Worm (Caenorhabditis elegans) whole organism, young adult: ENCODE data around the gene F28C6.8.
A peak's percentile ranks its signal among the peaks of the same experiment; 100 is the strongest.

Source experiments
- C17E4.6 ChIP-seq: fragments of 200-800 bp; sonication (Bioruptor generic); IDR thresholded peaks from 2 replicates; pipeline ENCODE4 v1.3.6; 2022; ENCODE audit warnings: missing genetic modification reagents, missing genetic modification characterization, missing compliant biosample characterization
- F37B4.10 ChIP-seq: fragments of 200-800 bp; sonication (Bioruptor generic); IDR thresholded peaks from 2 replicates; pipeline ENCODE4 v1.3.6; 2022; ENCODE audit warnings: missing genetic modification characterization, missing compliant biosample characterization
- F39B2.1 ChIP-seq: fragments of 200-800 bp; sonication (Bioruptor generic); IDR thresholded peaks from 2 replicates; pipeline ENCODE4 v1.3.6; 2022; ENCODE audit warnings: missing genetic modification reagents, missing genetic modification characterization, missing compliant biosample characterization
- F49E8.2 ChIP-seq: sonication (generic microtip); optimal IDR thresholded peaks from 3 replicates; lab custom pipeline; 2017; ENCODE audit warnings: missing genetic modification characterization, mild to moderate bottlenecking, missing compliant biosample characterization, antibody characterized with exemption, moderate library complexity; ENCODE audit not compliant: insufficient read depth
- T07F8.4 ChIP-seq: sonication (generic microtip); optimal IDR thresholded peaks from 2 replicates; lab custom pipeline; 2016; ENCODE audit warnings: mild to moderate bottlenecking, missing genetic modification characterization, moderate library complexity, missing compliant biosample characterization
- Y79H2A.3 ChIP-seq: fragments of 200-800 bp; sonication (Bioruptor generic); conservative IDR thresholded peaks from 2 replicates; pipeline ENCODE4 v1.3.6; 2022; ENCODE audit warnings: missing genetic modification reagents, missing genetic modification characterization, missing compliant biosample characterization
- Y95B8A.8 ChIP-seq: fragments of 200-800 bp; sonication (Bioruptor generic); IDR thresholded peaks from 2 replicates; pipeline ENCODE4 v1.3.6; 2022; ENCODE audit warnings: missing genetic modification reagents, missing genetic modification characterization, missing compliant biosample characterization
- ZK185.1 ChIP-seq: sonication (generic microtip); optimal IDR thresholded peaks from 2 replicates; lab custom pipeline; 2016; ENCODE audit warnings: mild to moderate bottlenecking, missing genetic modification characterization, missing compliant biosample characterization; ENCODE audit not compliant: poor library complexity, severe bottlenecking
- atf-7 ChIP-seq: sonication (generic microtip); optimal IDR thresholded peaks from 2 replicates; lab custom pipeline; 2017; ENCODE audit warnings: mild to moderate bottlenecking, missing genetic modification characterization, missing compliant biosample characterization
- athp-1 ChIP-seq: sonication (generic microtip); optimal IDR thresholded peaks from 2 replicates; lab custom pipeline; 2017; ENCODE audit warnings: mild to moderate bottlenecking, missing genetic modification characterization, missing compliant biosample characterization
- attf-3 ChIP-seq: fragments of 200-800 bp; sonication (Bioruptor generic); conservative IDR thresholded peaks from 2 replicates; pipeline ENCODE4 v1.3.6; 2022; ENCODE audit warnings: missing genetic modification reagents, missing genetic modification characterization, missing compliant biosample characterization
- bed-1 ChIP-seq: fragments of 200-800 bp; sonication (Bioruptor generic); IDR thresholded peaks from 2 replicates; pipeline ENCODE4 v1.3.6; 2022; ENCODE audit warnings: missing genetic modification reagents, missing genetic modification characterization, missing compliant biosample characterization
- ceh-27 ChIP-seq: fragments of 200-800 bp; sonication (Bioruptor generic); optimal IDR thresholded peaks from 2 replicates; lab custom pipeline; 2018; ENCODE audit warnings: mild to moderate bottlenecking, missing genetic modification characterization, moderate library complexity, missing compliant biosample characterization
- ceh-40 ChIP-seq: fragments of 200-800 bp; sonication (Bioruptor generic); IDR thresholded peaks from 2 replicates; pipeline ENCODE4 v1.3.6; 2022; ENCODE audit warnings: missing genetic modification characterization, missing compliant biosample characterization
- die-1 ChIP-seq: sonication (generic microtip); optimal IDR thresholded peaks from 2 replicates; lab custom pipeline; 2016; ENCODE audit warnings: missing genotype, mild to moderate bottlenecking, missing genetic modification characterization, missing compliant biosample characterization
- dox-1 ChIP-seq: fragments of 200-800 bp; sonication (Bioruptor generic); IDR thresholded peaks from 2 replicates; pipeline ENCODE4 v1.3.6; 2022; ENCODE audit warnings: missing genetic modification reagents, missing genetic modification characterization, missing compliant biosample characterization
- dpl-1 ChIP-seq: fragments of 150-350 bp; optimal IDR thresholded peaks from 2 replicates; lab custom pipeline; 2014; ENCODE audit warnings: missing biosample characterization, missing genetic modification reagents, missing genetic modification characterization
- efl-1 ChIP-seq: fragments of 150-350 bp; optimal IDR thresholded peaks from 2 replicates; lab custom pipeline; 2014; ENCODE audit warnings: missing biosample characterization, missing genetic modification reagents, missing genetic modification characterization
- egrh-3 ChIP-seq: fragments of 200-800 bp; sonication (Bioruptor generic); IDR thresholded peaks from 2 replicates; pipeline ENCODE4 v1.3.6; 2022; ENCODE audit warnings: missing genetic modification reagents, missing genetic modification characterization, missing compliant biosample characterization
- ekl-4 ChIP-seq: fragments of 200-800 bp; sonication (Bioruptor generic); IDR thresholded peaks from 2 replicates; pipeline ENCODE4 v1.3.6; 2022; ENCODE audit warnings: missing genetic modification reagents, missing genetic modification characterization, missing compliant biosample characterization
- gei-17 ChIP-seq: fragments of 200-800 bp; sonication (Bioruptor generic); optimal IDR thresholded peaks from 2 replicates; lab custom pipeline; 2018; ENCODE audit warnings: mild to moderate bottlenecking, missing genetic modification characterization, missing compliant biosample characterization
- him-1 ChIP-seq: sonication (generic microtip); optimal IDR thresholded peaks from 2 replicates; lab custom pipeline; 2016; ENCODE audit warnings: missing genotype, missing genetic modification reagents, missing genetic modification characterization, missing compliant biosample characterization
- hsf-1 ChIP-seq: fragments of 200-800 bp; sonication (Bioruptor generic); IDR thresholded peaks from 2 replicates; pipeline ENCODE4 v1.3.6; 2022; ENCODE audit warnings: missing genetic modification reagents, missing genetic modification characterization, missing compliant biosample characterization
- lir-1 ChIP-seq: fragments of 200-800 bp; sonication (Bioruptor generic); conservative IDR thresholded peaks from 2 replicates; pipeline ENCODE4 v1.3.6; 2022; ENCODE audit warnings: missing genetic modification reagents, missing genetic modification characterization, missing compliant biosample characterization
- lsl-1 ChIP-seq: fragments of 200-800 bp; sonication (Bioruptor generic); optimal IDR thresholded peaks from 2 replicates; lab custom pipeline; 2018; ENCODE audit warnings: mild to moderate bottlenecking, missing genetic modification characterization, moderate library complexity, missing compliant biosample characterization
- madf-10 ChIP-seq: sonication (generic microtip); optimal IDR thresholded peaks from 2 replicates; lab custom pipeline; 2016; ENCODE audit warnings: mild to moderate bottlenecking, missing genetic modification characterization, missing compliant biosample characterization
- madf-6 ChIP-seq: fragments of 200-800 bp; sonication (Bioruptor generic); IDR thresholded peaks from 2 replicates; pipeline ENCODE4 v1.3.6; 2022; ENCODE audit warnings: missing genetic modification reagents, missing genetic modification characterization, missing compliant biosample characterization
- mcd-1 ChIP-seq: fragments of 200-800 bp; sonication (Bioruptor generic); IDR thresholded peaks from 2 replicates; pipeline ENCODE4 v1.3.6; 2022; ENCODE audit warnings: missing genetic modification reagents, missing genetic modification characterization, missing compliant biosample characterization
- mel-28 ChIP-seq: sonication (generic microtip); optimal IDR thresholded peaks from 2 replicates; lab custom pipeline; 2016; ENCODE audit warnings: borderline replicate concordance, mild to moderate bottlenecking, missing genetic modification characterization, missing compliant biosample characterization
- nfya-2 ChIP-seq: fragments of 200-800 bp; sonication (Bioruptor generic); IDR thresholded peaks from 2 replicates; pipeline ENCODE4 v1.3.6; 2022; ENCODE audit warnings: missing genetic modification reagents, missing genetic modification characterization, missing compliant biosample characterization
- nfyb-1 ChIP-seq: fragments of 200-800 bp; sonication (Bioruptor generic); IDR thresholded peaks from 2 replicates; pipeline ENCODE4 v1.3.6; 2022; ENCODE audit warnings: missing genetic modification reagents, missing genetic modification characterization, missing compliant biosample characterization
- nhr-80 ChIP-seq: sonication (generic microtip); optimal IDR thresholded peaks from 2 replicates; lab custom pipeline; 2016; ENCODE audit warnings: missing genetic modification characterization, missing compliant biosample characterization
- repo-1 ChIP-seq: sonication (generic microtip); optimal IDR thresholded peaks from 2 replicates; lab custom pipeline; 2017; ENCODE audit warnings: mild to moderate bottlenecking, missing genetic modification characterization, missing compliant biosample characterization
- sea-2 ChIP-seq: fragments of 200-800 bp; sonication (Bioruptor generic); IDR thresholded peaks from 2 replicates; pipeline ENCODE4 v1.3.6; 2022; ENCODE audit warnings: missing genetic modification characterization, missing compliant biosample characterization
- snpc-1.1 ChIP-seq: sonication (generic microtip); optimal IDR thresholded peaks from 2 replicates; lab custom pipeline; 2017; ENCODE audit warnings: missing genetic modification characterization, mild to moderate bottlenecking, missing compliant biosample characterization, antibody characterized with exemption, moderate library complexity, missing genotype, missing genetic modification reagents; ENCODE audit not compliant: insufficient read depth
- snpc-1.3 ChIP-seq: sonication (generic microtip); optimal IDR thresholded peaks from 2 replicates; lab custom pipeline; 2017; ENCODE audit warnings: missing genetic modification characterization, mild to moderate bottlenecking, missing compliant biosample characterization, antibody characterized with exemption, moderate library complexity, missing genotype, missing genetic modification reagents; ENCODE audit not compliant: insufficient read depth
- snpc-3.4 ChIP-seq: sonication (generic microtip); optimal IDR thresholded peaks from 2 replicates; lab custom pipeline; 2017; ENCODE audit warnings: missing genetic modification characterization, mild to moderate bottlenecking, missing compliant biosample characterization, antibody characterized with exemption, moderate library complexity, missing genotype, missing genetic modification reagents
- snpc-4 ChIP-seq, 5 experiments: fragments of 150-350 bp in 1 of 5; sonication (generic microtip) in 4 of 5; optimal IDR thresholded peaks; 2 replicates each; lab custom pipeline; 2014 to 2018; ENCODE audit warnings: missing genetic modification characterization in 5 of 5, missing biosample characterization in 3 of 5, antibody characterized with exemption in 2 of 5, mild to moderate bottlenecking in 2 of 5, missing compliant biosample characterization in 2 of 5, missing genotype in 2 of 5, moderate library complexity in 2 of 5, missing genetic modification reagents in 1 of 5
- somi-1 ChIP-seq: fragments of 200-800 bp; sonication (Bioruptor generic); optimal IDR thresholded peaks from 2 replicates; lab custom pipeline; 2018; ENCODE audit warnings: mild to moderate bottlenecking, missing genetic modification characterization, missing compliant biosample characterization
- sptf-2 ChIP-seq: fragments of 200-800 bp; sonication (Bioruptor generic); optimal IDR thresholded peaks from 2 replicates; lab custom pipeline; 2018; ENCODE audit warnings: mild to moderate bottlenecking, missing genetic modification characterization, missing compliant biosample characterization
- tbp1 ChIP-seq: fragments of 200-800 bp; sonication (Bioruptor generic); optimal IDR thresholded peaks from 2 replicates; lab custom pipeline; 2018; ENCODE audit warnings: mild to moderate bottlenecking, missing genetic modification characterization, missing compliant biosample characterization
- tbx-9 ChIP-seq: sonication (generic microtip); optimal IDR thresholded peaks from 2 replicates; lab custom pipeline; 2016; ENCODE audit warnings: borderline replicate concordance, missing genetic modification characterization, inconsistent platforms, missing compliant biosample characterization
- unc-130 ChIP-seq: sonication (generic microtip); optimal IDR thresholded peaks from 2 replicates; lab custom pipeline; 2016; ENCODE audit warnings: missing genetic modification reagents, missing genetic modification characterization, missing compliant biosample characterization
- ztf-26 ChIP-seq: sonication (generic microtip); optimal IDR thresholded peaks from 2 replicates; lab custom pipeline; 2017; ENCODE audit warnings: missing genetic modification characterization, missing compliant biosample characterization
- ztf-6 ChIP-seq: fragments of 200-800 bp; sonication (Bioruptor generic); IDR thresholded peaks from 2 replicates; pipeline ENCODE4 v1.3.6; 2022; ENCODE audit warnings: missing genetic modification reagents, missing genetic modification characterization, missing compliant biosample characterization

The F28C6.8 gene

DNA sequence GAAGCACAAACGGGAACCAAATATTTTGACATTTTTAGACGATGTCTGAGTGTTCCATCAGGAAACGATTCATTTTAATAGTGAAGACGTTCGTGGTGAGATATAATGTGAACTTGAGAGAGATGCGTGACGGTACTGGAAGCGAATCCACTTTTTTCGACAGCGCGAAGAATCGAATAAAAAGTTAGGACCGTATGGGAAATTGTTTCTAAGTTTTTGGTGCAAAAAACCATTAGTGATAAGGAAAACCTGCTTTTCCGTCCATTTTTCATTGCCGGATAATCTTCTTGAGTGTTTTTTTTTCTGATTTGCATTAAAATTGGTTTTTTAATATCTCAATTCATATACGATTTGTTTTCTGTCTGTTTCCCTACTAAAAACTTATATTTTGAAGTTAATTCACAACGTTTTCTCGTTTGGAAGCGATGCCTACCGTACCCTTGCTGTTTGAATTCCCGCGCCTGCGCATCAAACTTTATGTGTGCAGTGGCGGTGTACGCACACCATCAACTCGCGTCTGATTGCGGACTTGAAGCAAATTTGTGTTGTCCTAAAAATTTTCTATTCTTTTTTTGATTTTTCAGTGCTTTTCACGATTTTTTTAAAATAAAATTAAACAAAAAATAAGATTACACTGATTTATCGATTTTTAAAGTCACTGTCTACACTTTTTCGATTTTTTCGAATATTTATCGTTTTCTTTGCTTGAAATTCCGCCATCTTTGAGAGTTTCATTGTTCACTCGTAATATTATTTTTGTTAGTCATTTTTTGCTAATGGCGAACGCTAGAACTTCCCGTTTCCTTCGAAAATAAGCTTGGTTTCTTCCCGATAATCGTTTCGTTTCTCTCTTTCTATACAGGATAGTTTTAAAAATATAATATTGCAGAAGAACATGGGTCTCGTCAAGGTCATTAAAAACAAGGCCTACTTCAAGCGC, 37.3 kb upstream of the F28C6.8 start, which contains the start of the genes col-38 and rpl-5 (continued):
- TF ChIP-seq ztf-26 (tag; lab: Kevin White, UChicago) (peak; percentile 29), nfya-2 (GFP tag; lab: Robert Waterston, UW) (no peak), Y79H2A.3 (no peak), somi-1 (GFP tag; lab: Kevin White, UChicago) (no peak), madf-6 (GFP tag; lab: Robert Waterston, UW) (peak; percentile 80), atf-7 (tag; lab: Kevin White, UChicago) (no peak), bed-1 (GFP tag; lab: Robert Waterston, UW) (no peak), F49E8.2 (peak; percentile 68), repo-1 (no peak), dox-1 (peak; percentile 83), sptf-2 (GFP tag; lab: Kevin White, UChicago) (no peak), T07F8.4 (no peak), snpc-3.4 (peak; percentile 79), mcd-1 (GFP tag; lab: Robert Waterston, UW) (peak; percentile 90), madf-10 (tag; lab: Kevin White, UChicago) (peak; percentile 30), F37B4.10 (GFP tag; lab: Robert Waterston, UW) (no peak), Y95B8A.8 (0 out of 2 replicates have a peak, but pooled peaks have one; percentile 64), gei-17 (GFP tag; lab: Kevin White, UChicago) (no peak), snpc-1.3 (peak; percentile 91), ekl-4 (GFP tag; lab: Robert Waterston, UW) (peak; percentile 81), athp-1 (tag; lab: Kevin White, UChicago) (peak; percentile 56), die-1 (tag; lab: Kevin White, UChicago) (no peak), unc-130 (GFP tag; lab: Kevin White, UChicago) (peak; percentile 16), nhr-80 (peak; percentile 52), ceh-27 (GFP tag; lab: Kevin White, UChicago) (peak; percentile 83), lsl-1 (GFP tag; lab: Kevin White, UChicago) (peak; percentile 86), snpc-1.1 (tag; lab: Kevin White, UChicago) (peak; percentile 69), ceh-40 (GFP tag; lab: Robert Waterston, UW) (no peak), tbx-9 (tag; lab: Kevin White, UChicago) (no peak), mel-28 (tag; lab: Kevin White, UChicago) (no peak), nfyb-1 (GFP tag; lab: Robert Waterston, UW) (0 out of 2 replicates have a peak, but pooled peaks have one; percentile 59), snpc-4 (GFP tag; optimal IDR thresholded peaks at IDR 0.05; lab: Kevin White, UChicago) (peak; percentile 37), snpc-4 (tag; optimal IDR thresholded peaks at IDR 0.05; lab: Kevin White, UChicago) (peak; percentile 36 to 75 (median 56)), attf-3 (GFP tag; lab: Robert Waterston, UW) (peak; percentile 64), hsf-1 (peak; percentile 36; the same call in 1 of the 2 replicates), F39B2.1 (GFP tag; lab: Robert Waterston, UW) (no peak), tbp1 (GFP tag; lab: Kevin White, UChicago) (peak; percentile 63), ZK185.1 (tag; lab: Kevin White, UChicago) (peak; percentile 58), egrh-3 (GFP tag; lab: Robert Waterston, UW) (no peak), C17E4.6 (GFP tag; lab: Robert Waterston, UW) (no peak), dpl-1 (GFP tag; lab: Kevin White, UChicago) (peak; percentile 87), efl-1 (GFP tag; lab: Kevin White, UChicago) (peak; percentile 88), ztf-6 (GFP tag; lab: Robert Waterston, UW) (no peak), sea-2 (GFP tag; lab: Robert Waterston, UW) (no peak), him-1 (peak; percentile 25), lir-1 (GFP tag; lab: Robert Waterston, UW) (no peak)
